Fruit fly (Drosophila melanogaster) S2 (cell line): ENCODE measurements around the gene CG45488.
"Not testable (repeated sequence)": the region's sequence is repeated elsewhere in the genome, so short reads cannot be mapped to it uniquely, and the experiment has no call there.

Experiments used
- CG8478 ChIP-seq: fragments of >200 bp; optimal IDR thresholded peaks from 2 replicates; lab custom pipeline; 2018
- CTCF ChIP-seq, 2 experiments: fragments of >200 bp; optimal IDR thresholded peaks; 2 replicates each; lab custom pipeline; 2018

dm6 chrX:19938894-19939293 is 18.7 kb upstream of the CG45488 start, which contains the start of gene CG45491:
- TF ChIP-seq CG8478 (lab: Kevin White, UChicago); CTCF (optimal IDR thresholded peaks at IDR 0.05; lab: Kevin White, UChicago): not testable (repeated sequence)
